Fruit fly (Drosophila melanogaster) whole organism, embryonic: ENCODE measurements around the gene twe.

Experiments used
- ATbp ChIP-seq: fragments of 200-800 bp; sonication (Bioruptor generic); optimal IDR thresholded peaks from 2 replicates; lab custom pipeline; 2017; ENCODE audit warnings: missing biosample characterization, mild to moderate bottlenecking, missing genetic modification characterization, missing genetic modification reagents
- CG10209 ChIP-seq: fragments of 200-800 bp; sonication (Bioruptor generic); optimal IDR thresholded peaks from 3 replicates; lab custom pipeline; 2017; ENCODE audit warnings: missing biosample characterization, mild to moderate bottlenecking, missing genetic modification characterization, missing genetic modification reagents
- CG10565 ChIP-seq: fragments of 200-800 bp; sonication (Bioruptor generic); optimal IDR thresholded peaks from 3 replicates; lab custom pipeline; 2016; ENCODE audit warnings: missing biosample characterization, mild to moderate bottlenecking, missing genetic modification characterization
- CG10654 ChIP-seq: fragments of 200-800 bp; sonication (Bioruptor generic); optimal IDR thresholded peaks from 2 replicates; lab custom pipeline; 2016; ENCODE audit warnings: missing biosample characterization, missing genetic modification characterization
- CG11398 ChIP-seq: fragments of 200-800 bp; sonication (Bioruptor generic); optimal IDR thresholded peaks from 2 replicates; lab custom pipeline; 2016; ENCODE audit warnings: missing biosample characterization, missing genetic modification characterization
- CG12299 ChIP-seq: fragments of 200-800 bp; sonication (Bioruptor generic); optimal IDR thresholded peaks from 2 replicates; lab custom pipeline; 2018; ENCODE audit warnings: missing biosample characterization, mild to moderate bottlenecking, missing genetic modification characterization
- CG12391 ChIP-seq: fragments of 200-800 bp; sonication (Bioruptor generic); optimal IDR thresholded peaks from 3 replicates; lab custom pipeline; 2018; ENCODE audit warnings: missing biosample characterization, mild to moderate bottlenecking, missing genetic modification characterization, moderate library complexity
- CG12942 ChIP-seq: fragments of 200-800 bp; sonication (Bioruptor generic); optimal IDR thresholded peaks from 3 replicates; lab custom pipeline; 2016; ENCODE audit warnings: missing biosample characterization, missing genetic modification characterization
- CG13287 ChIP-seq: fragments of 200-800 bp; sonication (Bioruptor generic); IDR thresholded peaks from 2 replicates; pipeline ENCODE4 v1.3.6; 2022; ENCODE audit warnings: missing biosample characterization, missing genetic modification characterization; ENCODE audit not compliant: partially characterized antibody
- CG13624 ChIP-seq: fragments of 200-800 bp; sonication (Bioruptor generic); optimal IDR thresholded peaks from 2 replicates; lab custom pipeline; 2016; ENCODE audit warnings: missing biosample characterization, missing genetic modification characterization
- CG15601 ChIP-seq: fragments of 200-800 bp; sonication (Bioruptor generic); optimal IDR thresholded peaks from 3 replicates; lab custom pipeline; 2019; ENCODE audit warnings: missing biosample characterization, mild to moderate bottlenecking, missing genetic modification characterization, moderate library complexity
- CG17186 ChIP-seq: fragments of 200-800 bp; sonication (Bioruptor generic); optimal IDR thresholded peaks from 3 replicates; lab custom pipeline; 2017; ENCODE audit warnings: missing biosample characterization, missing genetic modification reagents, missing genetic modification characterization
- CG17359 ChIP-seq: fragments of 200-800 bp; sonication (Bioruptor generic); optimal IDR thresholded peaks from 3 replicates; lab custom pipeline; 2018; ENCODE audit warnings: missing biosample characterization, mild to moderate bottlenecking, missing genetic modification characterization, moderate library complexity
- CG2202 ChIP-seq: fragments of 200-800 bp; sonication (Bioruptor generic); optimal IDR thresholded peaks from 2 replicates; lab custom pipeline; 2018; ENCODE audit warnings: missing biosample characterization, mild to moderate bottlenecking, missing genetic modification characterization
- CG2678 ChIP-seq: fragments of 200-800 bp; sonication (Bioruptor generic); optimal IDR thresholded peaks from 3 replicates; lab custom pipeline; 2019; ENCODE audit warnings: missing biosample characterization, mild to moderate bottlenecking, missing genetic modification characterization, moderate library complexity
- CG2712 ChIP-seq: fragments of 200-800 bp; optimal IDR thresholded peaks from 3 replicates; lab custom pipeline; 2019; ENCODE audit warnings: missing biosample characterization, mild to moderate bottlenecking, missing genetic modification characterization, moderate library complexity
- CG32532 ChIP-seq: fragments of 200-800 bp; sonication (Bioruptor generic); IDR thresholded peaks from 2 replicates; pipeline ENCODE4 v1.3.6; 2022; ENCODE audit warnings: missing biosample characterization, missing genetic modification characterization
- CG33557 ChIP-seq: fragments of 200-800 bp; sonication (Bioruptor generic); optimal IDR thresholded peaks from 2 replicates; lab custom pipeline; 2019; ENCODE audit warnings: missing biosample characterization, mild to moderate bottlenecking, missing genetic modification characterization, moderate library complexity
- CG6689 ChIP-seq: fragments of 200-800 bp; sonication (Bioruptor generic); IDR thresholded peaks from 2 replicates; pipeline ENCODE4 v1.3.6; 2022; ENCODE audit warnings: missing biosample characterization, missing genetic modification characterization
- CG6791 ChIP-seq: fragments of 200-800 bp; sonication (Bioruptor generic); IDR thresholded peaks from 3 replicates; pipeline ENCODE4 v1.3.6; 2022; ENCODE audit warnings: missing biosample characterization, missing genetic modification characterization; ENCODE audit not compliant: partially characterized antibody
- CG9437 ChIP-seq: fragments of 200-800 bp; sonication (Bioruptor generic); optimal IDR thresholded peaks from 2 replicates; lab custom pipeline; 2018; ENCODE audit warnings: missing biosample characterization, mild to moderate bottlenecking, missing genetic modification characterization
- CG9727 ChIP-seq: fragments of 200-800 bp; sonication (Bioruptor generic); optimal IDR thresholded peaks from 3 replicates; lab custom pipeline; 2017; ENCODE audit warnings: missing biosample characterization, mild to moderate bottlenecking, missing genetic modification characterization
- CG9817 ChIP-seq: fragments of 200-800 bp; sonication (Bioruptor generic); optimal IDR thresholded peaks from 2 replicates; lab custom pipeline; 2018; ENCODE audit warnings: missing biosample characterization, mild to moderate bottlenecking, missing genetic modification characterization, moderate library complexity
- Dbx ChIP-seq: fragments of 200-800 bp; sonication (Bioruptor generic); IDR thresholded peaks from 3 replicates; pipeline ENCODE4 v1.3.6; 2022; ENCODE audit warnings: missing biosample characterization, missing genetic modification characterization
- Deaf1 ChIP-seq: fragments of 200-800 bp; optimal IDR thresholded peaks from 3 replicates; lab custom pipeline; 2019; ENCODE audit warnings: missing biosample characterization, mild to moderate bottlenecking, missing genetic modification characterization, moderate library complexity
- Dip3 ChIP-seq: fragments of 200-800 bp; sonication (Bioruptor generic); optimal IDR thresholded peaks from 3 replicates; lab custom pipeline; 2016; ENCODE audit warnings: missing biosample characterization, missing genetic modification characterization
- HmgZ ChIP-seq: fragments of 200-800 bp; sonication (Bioruptor generic); optimal IDR thresholded peaks from 2 replicates; lab custom pipeline; 2018; ENCODE audit warnings: missing biosample characterization, mild to moderate bottlenecking, missing genetic modification characterization
- Hr39 ChIP-seq: fragments of >200 bp; optimal IDR thresholded peaks from 2 replicates; lab custom pipeline; 2017
- Lhr ChIP-seq: fragments of 200-800 bp; sonication (Bioruptor generic); optimal IDR thresholded peaks from 3 replicates; lab custom pipeline; 2017; ENCODE audit warnings: mild to moderate bottlenecking, missing biosample characterization, missing genetic modification reagents, missing genetic modification characterization
- Mad ChIP-seq: fragments of 200-800 bp; sonication (Bioruptor generic); optimal IDR thresholded peaks from 2 replicates; lab custom pipeline; 2016; ENCODE audit warnings: missing biosample characterization, missing genetic modification characterization
- Nf-YB ChIP-seq: fragments of 200-800 bp; sonication (Bioruptor generic); optimal IDR thresholded peaks from 3 replicates; lab custom pipeline; 2019; ENCODE audit warnings: missing biosample characterization, mild to moderate bottlenecking, missing genetic modification characterization, moderate library complexity
- Pdp1 ChIP-seq, 2 experiments: fragments of 200-800 bp; sonication (Bioruptor generic); optimal IDR thresholded peaks; 3 replicates each; lab custom pipeline; 2016; ENCODE audit warnings: missing biosample characterization in 2 of 2, missing genetic modification characterization in 2 of 2, mild to moderate bottlenecking in 1 of 2, moderate library complexity in 1 of 2
- Sin3A ChIP-seq: fragments of >200 bp; optimal IDR thresholded peaks from 2 replicates; lab custom pipeline; 2018
- Sox100B ChIP-seq: fragments of 200-800 bp; sonication (Bioruptor generic); optimal IDR thresholded peaks from 3 replicates; lab custom pipeline; 2018; ENCODE audit warnings: missing biosample characterization, mild to moderate bottlenecking, missing genetic modification characterization
- Xrp1 ChIP-seq: fragments of 200-800 bp; sonication (Bioruptor generic); IDR thresholded peaks from 2 replicates; pipeline ENCODE4 v1.3.6; 2022; ENCODE audit warnings: missing biosample characterization, missing genetic modification characterization
- ap ChIP-seq: fragments of 200-800 bp; sonication (Bioruptor generic); IDR thresholded peaks from 2 replicates; pipeline ENCODE4 v1.3.6; 2022; ENCODE audit warnings: missing biosample characterization, missing genetic modification characterization
- bbx ChIP-seq: fragments of 200-800 bp; sonication (Bioruptor generic); IDR thresholded peaks from 2 replicates; pipeline ENCODE4 v1.3.6; 2022; ENCODE audit warnings: missing biosample characterization, missing genetic modification characterization; ENCODE audit not compliant: partially characterized antibody
- bcd ChIP-seq: fragments of 200-800 bp; sonication (Bioruptor generic); optimal IDR thresholded peaks from 2 replicates; lab custom pipeline; 2017; ENCODE audit warnings: missing biosample characterization, mild to moderate bottlenecking, missing genetic modification characterization
- corto ChIP-seq: fragments of 200-800 bp; sonication (Bioruptor generic); optimal IDR thresholded peaks from 2 replicates; lab custom pipeline; 2016; ENCODE audit warnings: missing biosample characterization, mild to moderate bottlenecking, missing genetic modification characterization, moderate library complexity
- croc ChIP-seq: fragments of 200-800 bp; sonication (Bioruptor generic); conservative IDR thresholded peaks from 3 replicates; pipeline ENCODE4 v1.3.6; 2022; ENCODE audit warnings: missing biosample characterization, missing genetic modification characterization
- ewg ChIP-seq: fragments of 200-800 bp; sonication (Bioruptor generic); optimal IDR thresholded peaks from 3 replicates; lab custom pipeline; 2017; ENCODE audit warnings: mild to moderate bottlenecking, missing biosample characterization, missing genetic modification reagents, missing genetic modification characterization
- grau ChIP-seq: fragments of 200-800 bp; optimal IDR thresholded peaks from 3 replicates; lab custom pipeline; 2019; ENCODE audit warnings: missing biosample characterization, mild to moderate bottlenecking, missing genetic modification characterization, moderate library complexity
- inv ChIP-seq: fragments of 200-800 bp; sonication (Bioruptor generic); IDR thresholded peaks from 2 replicates; pipeline ENCODE4 v1.3.6; 2022; ENCODE audit warnings: missing biosample characterization, missing genetic modification characterization; ENCODE audit not compliant: partially characterized antibody
- knrl ChIP-seq: fragments of 200-800 bp; sonication (Bioruptor generic); IDR thresholded peaks from 3 replicates; pipeline ENCODE4 v1.3.6; 2022; ENCODE audit warnings: missing biosample characterization, missing genetic modification characterization; ENCODE audit not compliant: partially characterized antibody
- nerfin-1 ChIP-seq: fragments of 200-800 bp; sonication (Bioruptor generic); optimal IDR thresholded peaks from 3 replicates; lab custom pipeline; 2019; ENCODE audit warnings: missing biosample characterization, mild to moderate bottlenecking, missing genetic modification characterization, moderate library complexity
- nerfin-2 ChIP-seq: fragments of 200-800 bp; sonication (Bioruptor generic); IDR thresholded peaks from 2 replicates; pipeline ENCODE4 v1.3.6; 2022; ENCODE audit warnings: missing biosample characterization, missing genetic modification characterization; ENCODE audit not compliant: partially characterized antibody
- pho ChIP-seq: fragments of 200-800 bp; sonication (Bioruptor generic); optimal IDR thresholded peaks from 2 replicates; lab custom pipeline; 2016; ENCODE audit warnings: missing biosample characterization, missing genetic modification characterization
- pita ChIP-seq: fragments of 200-800 bp; sonication (Bioruptor generic); optimal IDR thresholded peaks from 2 replicates; lab custom pipeline; 2017; ENCODE audit warnings: missing biosample characterization, mild to moderate bottlenecking, missing genetic modification characterization
- sisA ChIP-seq: fragments of 200-800 bp; sonication (Bioruptor generic); IDR thresholded peaks from 2 replicates; pipeline ENCODE4 v1.3.6; 2022; ENCODE audit warnings: missing biosample characterization, missing genetic modification characterization
- tio ChIP-seq: fragments of 200-800 bp; sonication (Bioruptor generic); optimal IDR thresholded peaks from 2 replicates; lab custom pipeline; 2017; ENCODE audit warnings: missing biosample characterization, missing genetic modification characterization, inconsistent platforms

The twe gene

DNA sequence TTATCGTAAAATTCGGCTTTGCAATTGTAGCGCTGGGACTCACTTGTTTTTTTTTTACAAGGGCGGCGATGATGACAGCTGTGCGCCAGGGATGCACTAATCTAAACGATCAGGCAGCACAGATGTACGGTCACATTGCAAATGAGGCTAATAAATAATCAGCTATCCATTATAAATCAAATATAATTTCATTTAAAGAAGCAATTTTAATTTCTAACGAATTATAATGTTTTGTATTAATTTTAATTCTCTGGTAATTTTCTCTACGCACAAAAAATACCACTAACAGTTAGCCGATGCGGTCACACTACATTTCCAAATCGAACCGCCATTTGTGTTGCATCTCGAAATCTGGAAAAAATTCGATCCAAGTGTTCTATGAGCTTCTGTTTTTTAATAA lies 49.0 kb upstream of the twe start, which contains the start of the genes cni and fzy (continued):
- peak; percentile 7 for TF ChIP-seq Nf-YB (GFP tag; lab: Kevin White, UChicago)
- no peak for TF ChIP-seq CG6689 (GFP tag; lab: Robert Waterston, UW)
- peak; percentile 23 for TF ChIP-seq CG2678 (tag; lab: Kevin White, UChicago)
- TF ChIP-seq nerfin-1 (tag; lab: Kevin White, UChicago): no peak
- peak; percentile 32 for TF ChIP-seq grau (tag; lab: Kevin White, UChicago)
- 0 out of 2 replicates have a peak, but pooled peaks have one; percentile 15 for TF ChIP-seq CG32532
- TF ChIP-seq Sox100B (GFP tag; lab: Kevin White, UChicago): no peak
- no peak for TF ChIP-seq CG12299 (tag; lab: Kevin White, UChicago)
- TF ChIP-seq corto (GFP tag; lab: Kevin White, UChicago): peak; percentile 51
- TF ChIP-seq ATbp (GFP tag; lab: Kevin White, UChicago): no peak
- TF ChIP-seq CG6791 (GFP tag; lab: Robert Waterston, UW): no peak
- peak; percentile 35; the same call in 1 of the 2 replicates for TF ChIP-seq Xrp1 (GFP tag; lab: Robert Waterston, UW)
- TF ChIP-seq CG10209 (GFP tag; lab: Kevin White, UChicago): peak; percentile 11
- TF ChIP-seq Sin3A: peak; percentile 86
- 0 out of 3 replicates have a peak, but pooled peaks have one; percentile 37 for TF ChIP-seq knrl (GFP tag; lab: Robert Waterston, UW)
- TF ChIP-seq CG12391: peak; percentile 74
- no peak for TF ChIP-seq Dip3 (GFP tag; lab: Kevin White, UChicago)
- no peak for TF ChIP-seq CG2202 (tag; lab: Kevin White, UChicago)
- TF ChIP-seq sisA (GFP tag; lab: Robert Waterston, UW): peak; percentile 39; the same call in 1 of the 2 replicates
- TF ChIP-seq CG2712 (tag; lab: Kevin White, UChicago): peak; percentile 63
- TF ChIP-seq CG33557 (GFP tag; lab: Kevin White, UChicago): peak; percentile 23
- TF ChIP-seq CG13624 (GFP tag; lab: Kevin White, UChicago): peak; percentile 11
- no peak for TF ChIP-seq pho (GFP tag; lab: Kevin White, UChicago)
- TF ChIP-seq Lhr (GFP tag; lab: Kevin White, UChicago): peak; percentile 59
- no peak for TF ChIP-seq CG10565
- TF ChIP-seq ap (GFP tag; lab: Robert Waterston, UW): no peak
- no peak for TF ChIP-seq CG9437 (GFP tag; lab: Kevin White, UChicago)
- peak; percentile 7 for TF ChIP-seq ewg (GFP tag; lab: Kevin White, UChicago)
- TF ChIP-seq CG10654 (GFP tag; lab: Kevin White, UChicago): peak; percentile 6
- no peak for TF ChIP-seq Deaf1
- no peak for TF ChIP-seq CG12942 (GFP tag; lab: Kevin White, UChicago)
- no peak for TF ChIP-seq Hr39 (lab: Kevin White, UChicago)
- TF ChIP-seq nerfin-2 (GFP tag; lab: Robert Waterston, UW): no peak
- no peak for TF ChIP-seq pita
- TF ChIP-seq CG17186 (GFP tag; lab: Kevin White, UChicago): peak; percentile 68
- peak; percentile 49; the same call in 1 of the 2 replicates for TF ChIP-seq CG13287 (GFP tag; lab: Robert Waterston, UW)
- peak; percentile 56 for TF ChIP-seq HmgZ (tag; lab: Kevin White, UChicago)
- TF ChIP-seq Dbx (GFP tag; lab: Robert Waterston, UW): 0 out of 3 replicates have a peak, but pooled peaks have one; percentile 32
- peak; percentile 3 for TF ChIP-seq CG15601
- no peak for TF ChIP-seq CG11398 (GFP tag; lab: Kevin White, UChicago)
- TF ChIP-seq Mad (GFP tag; lab: Kevin White, UChicago): peak; percentile 9
- TF ChIP-seq CG9817 (tag; lab: Kevin White, UChicago): no peak
- TF ChIP-seq inv (GFP tag; lab: Robert Waterston, UW): no peak
- TF ChIP-seq bcd (GFP tag; lab: Kevin White, UChicago): no peak
- TF ChIP-seq tio: no peak
- peak; percentile 1 for TF ChIP-seq CG17359
- TF ChIP-seq bbx (GFP tag; lab: Robert Waterston, UW): 0 out of 2 replicates have a peak, but pooled peaks have one; percentile 10
- peak; percentile 1 to 29 for TF ChIP-seq Pdp1 (GFP tag; optimal IDR thresholded peaks at IDR 0.05; lab: Kevin White, UChicago)
- TF ChIP-seq CG9727 (GFP tag; lab: Kevin White, UChicago): peak; percentile 44
- TF ChIP-seq croc: no peak
